Worm (Caenorhabditis elegans): Measurements from ENCODE around the gene mrps-31.

Gene mrps-31

ce11 chrIII:3619621-3620261, 10.4 kb downstream of the mrps-31 start:
- TF ChIP-seq peb-1 (tag; optimal IDR thresholded peaks at IDR 0.05) (no peak), F13H6.1 (tag; optimal IDR thresholded peaks at IDR 0.05) (peak; percentile 15), blmp-1 (tag; optimal IDR thresholded peaks at IDR 0.05; ENCODE audit: insufficient read depth) (no peak), fos-1 (tag; optimal IDR thresholded peaks at IDR 0.05) (peak; percentile 38), nhr-129 (tag; optimal IDR thresholded peaks at IDR 0.05) (no peak), ceh-82 (tag; optimal IDR thresholded peaks at IDR 0.05) (no peak), unc-55 (GFP tag; optimal IDR thresholded peaks at IDR 0.05) (peak; percentile 43), lsy-2 (tag; optimal IDR thresholded peaks at IDR 0.05) (peak in 1 of 2 experiments; percentile 26), C34F6.9 (tag; optimal IDR thresholded peaks at IDR 0.05) (peak; percentile 37)

ce11 chrIII:3612882-3613479, 17.2 kb downstream of the mrps-31 start:
- TF ChIP-seq Y55F3AM.14 (GFP tag; optimal IDR thresholded peaks at IDR 0.05) (no peak), ztf-11 (tag; optimal IDR thresholded peaks at IDR 0.05) (no peak), ZK546.5 (tag; optimal IDR thresholded peaks at IDR 0.05) (no peak)

- TF ChIP-seq ceh-16 (tag; optimal IDR thresholded peaks at IDR 0.05), result no peak
Measured at ce11 chrIII:3612387-3612786, 17.8 kb downstream of the mrps-31 start.

- peak; percentile 17 for TF ChIP-seq F13H6.1 (tag; optimal IDR thresholded peaks at IDR 0.05)
- TF ChIP-seq C34F6.9 (tag; optimal IDR thresholded peaks at IDR 0.05), result no peak
Measured at ce11 chrIII:3605681-3606080, 24.5 kb downstream of the mrps-31 start.

ce11 chrIII:3601271-3601670, 28.9 kb downstream of the mrps-31 start:
- TF ChIP-seq ceh-16 (tag; optimal IDR thresholded peaks at IDR 0.05), result no peak
- no peak for TF ChIP-seq peb-1 (tag; optimal IDR thresholded peaks at IDR 0.05)
- TF ChIP-seq lsy-2 (tag; optimal IDR thresholded peaks at IDR 0.05), result peak in 1 of 2 experiments; percentile 7
- peak; percentile 44 for TF ChIP-seq nhr-129 (tag; optimal IDR thresholded peaks at IDR 0.05)
- no peak for TF ChIP-seq aly-2 (tag; optimal IDR thresholded peaks at IDR 0.05)
- peak; percentile 12 for TF ChIP-seq sma-9 (GFP tag; optimal IDR thresholded peaks at IDR 0.05)
- no peak for TF ChIP-seq sma-9 (tag; optimal IDR thresholded peaks at IDR 0.05)
- no peak for TF ChIP-seq ceh-82 (tag; optimal IDR thresholded peaks at IDR 0.05)
- no peak for TF ChIP-seq fos-1 (tag; optimal IDR thresholded peaks at IDR 0.05)
- no peak for TF ChIP-seq skn-1 (tag; optimal IDR thresholded peaks at IDR 0.05)
- TF ChIP-seq nhr-23 (tag; optimal IDR thresholded peaks at IDR 0.05), result no peak
- TF ChIP-seq F13H6.1 (tag; optimal IDR thresholded peaks at IDR 0.05), result peak; percentile 24
- TF ChIP-seq nhr-6 (tag; optimal IDR thresholded peaks at IDR 0.05), result no peak
- TF ChIP-seq ama-1 (optimal IDR thresholded peaks at IDR 0.05), result no peak
- no peak for TF ChIP-seq nhr-25 (tag; optimal IDR thresholded peaks at IDR 0.05)
- peak; percentile 17 for TF ChIP-seq C34F6.9 (tag; optimal IDR thresholded peaks at IDR 0.05)

ce11 chrIII:3594681-3595080, 35.5 kb downstream of the mrps-31 start:
- TF ChIP-seq mab-5 (tag; optimal IDR thresholded peaks at IDR 0.05) (no peak), elt-3 (tag; optimal IDR thresholded peaks at IDR 0.05) (no peak), nhr-25 (tag; optimal IDR thresholded peaks at IDR 0.05) (no peak), nhr-6 (tag; optimal IDR thresholded peaks at IDR 0.05) (no peak), nhr-237 (tag; optimal IDR thresholded peaks at IDR 0.05) (no peak), R02D3.7 (tag; optimal IDR thresholded peaks at IDR 0.05) (no peak), nhr-129 (tag; optimal IDR thresholded peaks at IDR 0.05) (no peak), C34F6.9 (tag; optimal IDR thresholded peaks at IDR 0.05) (no peak), unc-62 (GFP tag; optimal IDR thresholded peaks at IDR 0.05) (no peak)

- TF ChIP-seq F13H6.1 (tag; optimal IDR thresholded peaks at IDR 0.05) (no peak), C34F6.9 (tag; optimal IDR thresholded peaks at IDR 0.05) (peak; percentile 11)
Measured at ce11 chrIII:3590365-3590764, 39.8 kb downstream of the mrps-31 start, which contains the start of gene ptp-1. Gene ptp-1, plus strand, starts transcription at chrIII:3590722.

- TF ChIP-seq nhr-10 (tag; optimal IDR thresholded peaks at IDR 0.05), result no peak
- no peak for TF ChIP-seq skn-1 (tag; optimal IDR thresholded peaks at IDR 0.05)
- TF ChIP-seq lin-11 (tag; optimal IDR thresholded peaks at IDR 0.05), result no peak
- TF ChIP-seq unc-62 (GFP tag; optimal IDR thresholded peaks at IDR 0.05), result no peak
- no peak for TF ChIP-seq lin-39 (tag; optimal IDR thresholded peaks at IDR 0.05)
- TF ChIP-seq ZK546.5 (tag; optimal IDR thresholded peaks at IDR 0.05), result no peak
- TF ChIP-seq crh-2 (tag; optimal IDR thresholded peaks at IDR 0.05), result no peak
- TF ChIP-seq elt-1 (tag; optimal IDR thresholded peaks at IDR 0.05), result no peak
- no peak for TF ChIP-seq ceh-82 (tag; optimal IDR thresholded peaks at IDR 0.05)
- no peak for TF ChIP-seq ztf-1 (GFP tag; conservative IDR thresholded peaks at IDR 0.05)
- TF ChIP-seq nhr-11 (tag; optimal IDR thresholded peaks at IDR 0.05), result no peak
- no peak for TF ChIP-seq mab-5 (tag; optimal IDR thresholded peaks at IDR 0.05)
- no peak for TF ChIP-seq zag-1 (tag; optimal IDR thresholded peaks at IDR 0.05)
- TF ChIP-seq gmeb-1 (tag; optimal IDR thresholded peaks at IDR 0.05), result no peak
- no peak for TF ChIP-seq ama-1 (optimal IDR thresholded peaks at IDR 0.05)
Measured at ce11 chrIII:3588183-3588582, 42.0 kb downstream of the mrps-31 start.
